Worm (Caenorhabditis elegans) whole organism, mixed stage, embryonic: ENCODE data around the gene cwn-2.
"Not testable (repeated sequence)": the region's sequence is repeated elsewhere in the genome, so short reads cannot be mapped to it uniquely, and the experiment has no call there.

Source experiments
- M03D4.4 ChIP-seq: sonication (generic microtip); optimal IDR thresholded peaks from 2 replicates; lab custom pipeline; 2017; ENCODE audit warnings: mild to moderate bottlenecking, missing genetic modification characterization, missing compliant biosample characterization
- bed-3 ChIP-seq: fragments of 200-800 bp; sonication (Bioruptor generic); optimal IDR thresholded peaks from 3 replicates; lab custom pipeline; 2018; ENCODE audit warnings: mild to moderate bottlenecking, missing genetic modification characterization, moderate library complexity, missing compliant biosample characterization
- blmp-1 ChIP-seq: fragments of 150-350 bp; optimal IDR thresholded peaks from 2 replicates; lab custom pipeline; 2014; ENCODE audit warnings: missing biosample characterization, missing genetic modification characterization
- ceh-39 ChIP-seq: fragments of 150-350 bp; optimal IDR thresholded peaks from 2 replicates; lab custom pipeline; 2014; ENCODE audit warnings: missing biosample characterization, missing genetic modification characterization
- ceh-43 ChIP-seq: fragments of 200-800 bp; sonication (Bioruptor generic); optimal IDR thresholded peaks from 2 replicates; lab custom pipeline; 2018; ENCODE audit warnings: mild to moderate bottlenecking, missing genetic modification characterization, moderate library complexity, missing compliant biosample characterization
- ceh-83 ChIP-seq: fragments of 200-800 bp; sonication (Bioruptor generic); optimal IDR thresholded peaks from 2 replicates; lab custom pipeline; 2018; ENCODE audit warnings: mild to moderate bottlenecking, missing genetic modification characterization, missing compliant biosample characterization
- ces-1 ChIP-seq: fragments of 150-350 bp; optimal IDR thresholded peaks from 2 replicates; lab custom pipeline; 2014; ENCODE audit warnings: missing biosample characterization, missing genetic modification reagents, missing genetic modification characterization
- cnd-1 ChIP-seq: fragments of 200-800 bp; sonication (Bioruptor generic); optimal IDR thresholded peaks from 2 replicates; lab custom pipeline; 2018; ENCODE audit warnings: mild to moderate bottlenecking, missing genetic modification characterization, missing compliant biosample characterization
- drap-1 ChIP-seq: fragments of 200-800 bp; sonication (Bioruptor generic); optimal IDR thresholded peaks from 3 replicates; lab custom pipeline; 2018; ENCODE audit warnings: mild to moderate bottlenecking, missing genetic modification characterization, missing compliant biosample characterization
- elt-1 ChIP-seq: sonication (generic microtip); optimal IDR thresholded peaks from 2 replicates; lab custom pipeline; 2017; ENCODE audit warnings: missing genetic modification characterization, mild to moderate bottlenecking, missing compliant biosample characterization, antibody characterized with exemption, moderate library complexity, borderline replicate concordance; ENCODE audit not compliant: insufficient read depth
- elt-3 ChIP-seq: fragments of 150-350 bp; optimal IDR thresholded peaks from 2 replicates; lab custom pipeline; 2014; ENCODE audit warnings: missing biosample characterization, missing genetic modification characterization
- ham-2 ChIP-seq: fragments of 200-800 bp; sonication (Bioruptor generic); optimal IDR thresholded peaks from 2 replicates; lab custom pipeline; 2018; ENCODE audit warnings: mild to moderate bottlenecking, missing genetic modification characterization, missing compliant biosample characterization
- hlh-1 ChIP-seq: fragments of 150-350 bp; optimal IDR thresholded peaks from 2 replicates; lab custom pipeline; 2014; ENCODE audit warnings: missing biosample characterization, missing genetic modification reagents, missing genetic modification characterization
- lsy-2 ChIP-seq: fragments of 150-350 bp; optimal IDR thresholded peaks from 2 replicates; lab custom pipeline; 2014; ENCODE audit warnings: missing biosample characterization, missing genetic modification characterization
- mab-5 ChIP-seq: fragments of 150-350 bp; optimal IDR thresholded peaks from 2 replicates; lab custom pipeline; 2014; ENCODE audit warnings: missing biosample characterization, missing genetic modification characterization
- mep-1 ChIP-seq: fragments of 150-350 bp; optimal IDR thresholded peaks from 2 replicates; lab custom pipeline; 2017; ENCODE audit warnings: missing biosample characterization, missing genetic modification reagents, missing genetic modification characterization, inconsistent platforms
- mls-2 ChIP-seq: sonication (generic microtip); optimal IDR thresholded peaks from 2 replicates; lab custom pipeline; 2016; ENCODE audit warnings: mild to moderate bottlenecking, missing genetic modification characterization, moderate library complexity, missing compliant biosample characterization
- nhr-12 ChIP-seq: fragments of 150-350 bp; optimal IDR thresholded peaks from 2 replicates; lab custom pipeline; 2014; ENCODE audit warnings: missing biosample characterization, missing genetic modification characterization
- nhr-2 ChIP-seq: fragments of 150-350 bp; optimal IDR thresholded peaks from 2 replicates; lab custom pipeline; 2014; ENCODE audit warnings: missing biosample characterization, missing genetic modification characterization
- nhr-237 ChIP-seq: fragments of 150-350 bp; optimal IDR thresholded peaks from 2 replicates; lab custom pipeline; 2014; ENCODE audit warnings: missing biosample characterization, missing genetic modification characterization
- nhr-28 ChIP-seq: fragments of 150-350 bp; optimal IDR thresholded peaks from 2 replicates; lab custom pipeline; 2014; ENCODE audit warnings: missing biosample characterization, missing genetic modification characterization
- nhr-76 ChIP-seq: sonication (generic microtip); optimal IDR thresholded peaks from 2 replicates; lab custom pipeline; 2017; ENCODE audit warnings: missing biosample characterization, missing genetic modification characterization
- pha-4 ChIP-seq: fragments of 150-350 bp; optimal IDR thresholded peaks from 2 replicates; lab custom pipeline; 2018; ENCODE audit warnings: missing biosample characterization, missing genetic modification reagents, missing genetic modification characterization
- sem-2 ChIP-seq: fragments of 200-800 bp; sonication (Bioruptor generic); optimal IDR thresholded peaks from 2 replicates; lab custom pipeline; 2018; ENCODE audit warnings: mild to moderate bottlenecking, missing genetic modification characterization, missing compliant biosample characterization
- snpc-4 ChIP-seq: fragments of 150-350 bp; optimal IDR thresholded peaks from 2 replicates; lab custom pipeline; 2014; ENCODE audit warnings: missing biosample characterization, missing genetic modification characterization
- sptf-1 ChIP-seq: sonication (generic microtip); optimal IDR thresholded peaks from 2 replicates; lab custom pipeline; 2017; ENCODE audit warnings: mild to moderate bottlenecking, missing genetic modification characterization, moderate library complexity, missing compliant biosample characterization
- tbx-8 ChIP-seq: fragments of 200-800 bp; sonication (Bioruptor generic); optimal IDR thresholded peaks from 2 replicates; lab custom pipeline; 2018; ENCODE audit warnings: mild to moderate bottlenecking, missing genetic modification characterization, moderate library complexity, missing compliant biosample characterization
- unc-120 ChIP-seq: sonication (generic microtip); optimal IDR thresholded peaks from 2 replicates; lab custom pipeline; 2017; ENCODE audit warnings: missing genetic modification characterization, missing compliant biosample characterization; ENCODE audit not compliant: poor library complexity, severe bottlenecking
- unc-39 ChIP-seq: fragments of 150-350 bp; optimal IDR thresholded peaks from 2 replicates; lab custom pipeline; 2014; ENCODE audit warnings: missing biosample characterization, missing genetic modification characterization
- unc-62 ChIP-seq: fragments of 150-350 bp; optimal IDR thresholded peaks from 2 replicates; lab custom pipeline; 2014; ENCODE audit warnings: missing biosample characterization, missing genetic modification reagents, missing genetic modification characterization
- zip-8 ChIP-seq: fragments of 150-350 bp; optimal IDR thresholded peaks from 2 replicates; lab custom pipeline; 2014; ENCODE audit warnings: missing biosample characterization, missing genetic modification characterization
- ztf-11 ChIP-seq: fragments of 150-350 bp; optimal IDR thresholded peaks from 2 replicates; lab custom pipeline; 2014; ENCODE audit warnings: missing biosample characterization, missing genetic modification characterization

cwn-2 gene

DNA sequence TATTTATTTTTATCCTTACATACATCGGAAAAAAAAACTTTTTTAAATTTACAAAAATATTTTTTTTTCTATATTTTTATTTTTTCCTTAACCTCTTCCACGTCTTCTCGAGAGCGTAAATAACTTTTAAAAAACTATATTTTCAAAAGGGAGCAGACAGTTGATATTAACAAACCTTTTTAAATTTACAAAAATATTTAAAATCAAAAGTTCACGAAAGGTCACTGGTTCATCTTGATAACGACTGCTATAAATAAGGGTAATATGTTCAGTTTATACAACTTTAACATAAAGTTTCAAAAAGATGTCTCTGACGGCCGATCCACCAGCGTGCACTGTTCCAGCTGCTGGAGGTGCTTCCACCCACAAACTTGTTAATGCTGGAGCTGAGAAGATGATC is 38.8 kb upstream of the cwn-2 start, which contains the start of the genes F44D12.16 and msd-2:
Gene F44D12.16, plus strand, starts transcription at position 301 of the 400 bp plus-strand sequence.
Gene msd-2, plus strand, starts transcription at position 305 of the 400 bp plus-strand sequence.
- not testable (repeated sequence) for TF ChIP-seq ces-1 (GFP tag; lab: Kevin White, UChicago); sem-2 (GFP tag; lab: Kevin White, UChicago); nhr-76 (tag; lab: Kevin White, UChicago)

DNA sequence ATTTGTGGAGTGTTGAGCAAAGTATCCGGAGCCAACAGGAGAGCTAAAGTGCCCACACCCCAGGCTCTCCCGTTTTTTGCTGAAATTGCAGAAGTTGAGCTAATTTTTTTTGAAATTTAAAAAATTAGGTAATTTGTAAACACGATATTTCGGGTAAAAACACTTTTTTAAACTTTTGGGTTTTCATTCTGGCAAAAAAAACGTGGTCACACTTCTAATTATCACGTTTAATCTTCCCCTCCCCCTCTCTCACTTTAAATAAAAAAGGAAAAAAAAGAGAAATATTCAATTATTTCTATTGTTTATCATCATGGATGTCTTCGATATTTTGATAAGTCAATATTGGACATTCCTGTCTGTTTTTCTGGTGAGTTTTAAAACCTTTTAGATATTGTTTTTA is 34.6 kb upstream of the cwn-2 start, which contains the start of gene F44D12.6:
Gene F44D12.6, plus strand, starts transcription at position 301 of the 400 bp plus-strand sequence.
- no peak for TF ChIP-seq ham-2 (GFP tag; lab: Kevin White, UChicago)
- no peak for TF ChIP-seq sptf-1 (tag; lab: Kevin White, UChicago)
- no peak for TF ChIP-seq hlh-1 (tag; lab: Kevin White, UChicago)
- TF ChIP-seq blmp-1: no peak
- no peak for TF ChIP-seq ces-1 (GFP tag; lab: Kevin White, UChicago)
- no peak for TF ChIP-seq ceh-43 (GFP tag; lab: Kevin White, UChicago)
- TF ChIP-seq nhr-12 (tag; lab: Kevin White, UChicago): no peak
- no peak for TF ChIP-seq unc-120 (tag; lab: Kevin White, UChicago)
- TF ChIP-seq unc-39: no peak
- TF ChIP-seq ztf-11 (tag; lab: Kevin White, UChicago): no peak
- no peak for TF ChIP-seq nhr-2 (tag; lab: Kevin White, UChicago)
- no peak for TF ChIP-seq pha-4
- no peak for TF ChIP-seq nhr-28 (tag; lab: Kevin White, UChicago)
- no peak for TF ChIP-seq mls-2
- no peak for TF ChIP-seq unc-62 (GFP tag; lab: Kevin White, UChicago)
- no peak for TF ChIP-seq sem-2 (GFP tag; lab: Kevin White, UChicago)
- no peak for TF ChIP-seq bed-3 (GFP tag; lab: Kevin White, UChicago)
- TF ChIP-seq elt-1 (tag; lab: Kevin White, UChicago): no peak

DNA sequence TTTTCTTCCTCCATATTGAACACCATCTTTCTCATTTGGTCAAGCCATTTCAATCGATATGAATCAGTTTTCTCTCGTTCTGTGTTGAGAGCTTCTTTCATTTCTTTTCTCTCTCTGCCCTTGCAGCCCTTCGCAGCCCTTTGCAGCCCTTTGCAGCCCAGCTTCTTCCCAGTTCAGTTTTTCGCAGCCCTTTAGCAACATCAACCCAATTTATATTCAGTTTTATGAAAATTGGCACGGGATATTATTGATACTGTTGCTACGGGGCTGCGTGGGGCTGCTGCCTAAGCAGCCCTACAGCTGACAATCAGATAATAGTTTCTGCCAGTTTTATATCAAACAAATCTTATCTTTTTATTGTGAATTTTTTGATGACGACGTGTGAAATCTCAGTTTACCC is 30.6 kb upstream of the cwn-2 start, which contains the start of gene F44D12.10:
Gene F44D12.10, minus strand, starts transcription at position 101 of the 400 bp plus-strand sequence.
- TF ChIP-seq nhr-28 (tag; lab: Kevin White, UChicago): no peak
- no peak for TF ChIP-seq ces-1 (GFP tag; lab: Kevin White, UChicago)
- TF ChIP-seq elt-3 (tag; lab: Kevin White, UChicago): no peak
- TF ChIP-seq ceh-83 (GFP tag; lab: Kevin White, UChicago): no peak
- no peak for TF ChIP-seq zip-8 (tag; lab: Kevin White, UChicago)
- TF ChIP-seq unc-62 (GFP tag; lab: Kevin White, UChicago): no peak
- TF ChIP-seq ceh-39: no peak
- no peak for TF ChIP-seq unc-120 (tag; lab: Kevin White, UChicago)
- TF ChIP-seq tbx-8 (GFP tag; lab: Kevin White, UChicago): no peak
- no peak for TF ChIP-seq nhr-237 (tag; lab: Kevin White, UChicago)
- TF ChIP-seq unc-39: no peak
- TF ChIP-seq M03D4.4 (tag; lab: Kevin White, UChicago): no peak
- TF ChIP-seq, all 35 proteins: peak for 0

DNA sequence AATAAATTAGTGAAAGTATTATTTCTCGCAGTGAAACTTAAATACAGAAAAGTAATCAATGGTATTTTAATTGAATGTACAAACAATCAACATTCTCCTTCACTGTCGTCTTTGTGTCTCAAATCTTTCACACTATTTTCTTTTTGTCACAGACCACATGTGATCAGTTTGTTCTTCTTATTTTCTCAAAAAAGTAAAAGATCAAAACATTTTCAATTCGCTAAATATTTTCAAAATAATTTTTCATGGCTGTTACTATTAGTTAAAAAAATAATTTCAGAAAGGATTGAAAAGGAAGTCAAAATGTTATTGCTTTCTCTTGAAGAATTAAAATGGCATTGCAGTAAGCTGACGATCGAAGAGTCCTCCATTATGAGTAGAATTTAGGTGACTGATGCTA is 26.8 kb upstream of the cwn-2 start, which contains the start of gene dhs-31:
Gene dhs-31, minus strand, starts transcription at position 101 of the 400 bp plus-strand sequence.
- no peak for TF ChIP-seq ham-2 (GFP tag; lab: Kevin White, UChicago)
- no peak for TF ChIP-seq lsy-2 (tag; lab: Kevin White, UChicago)
- no peak for TF ChIP-seq nhr-2 (tag; lab: Kevin White, UChicago)
- TF ChIP-seq pha-4: no peak
- no peak for TF ChIP-seq snpc-4
- TF ChIP-seq ztf-11 (tag; lab: Kevin White, UChicago): no peak
- TF ChIP-seq nhr-237 (tag; lab: Kevin White, UChicago): no peak
- no peak for TF ChIP-seq nhr-76 (tag; lab: Kevin White, UChicago)
- TF ChIP-seq elt-3 (tag; lab: Kevin White, UChicago): no peak
- no peak for TF ChIP-seq blmp-1
- no peak for TF ChIP-seq drap-1 (GFP tag; lab: Kevin White, UChicago)
- TF ChIP-seq, all 35 proteins: peak for 0

DNA sequence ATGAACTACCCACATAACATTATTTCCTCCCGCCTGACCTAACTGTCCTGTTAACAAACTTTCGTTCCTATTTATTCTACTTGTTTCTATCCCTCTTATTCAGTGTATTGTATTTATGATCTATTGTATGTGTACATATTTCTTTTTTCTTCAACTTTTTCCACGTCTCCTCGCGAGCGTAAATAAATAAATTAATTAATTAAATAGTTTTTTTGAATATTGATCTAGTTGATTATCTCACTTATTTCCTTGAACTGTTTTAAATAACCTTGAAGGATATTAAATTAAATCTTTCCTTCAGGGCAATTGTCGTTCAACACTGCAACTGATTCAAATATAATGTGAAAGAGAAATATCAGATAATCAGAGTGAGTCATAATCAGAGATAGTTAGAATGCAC is 24.7 kb upstream of the cwn-2 start, which contains the start of gene frk-1:
Gene frk-1, plus strand, starts transcription at position 301 of the 400 bp plus-strand sequence.
- TF ChIP-seq blmp-1 (no peak), mab-5 (tag; lab: Kevin White, UChicago) (no peak), mep-1 (tag; lab: Kevin White, UChicago) (no peak), cnd-1 (tag; lab: Kevin White, UChicago) (no peak), tbx-8 (GFP tag; lab: Kevin White, UChicago) (no peak), sptf-1 (tag; lab: Kevin White, UChicago) (no peak), mls-2 (no peak)
